Worm (Caenorhabditis elegans) whole organism, late embryonic: ENCODE measurements around the gene orai-1.
"Not testable (repeated sequence)": the region's sequence is repeated elsewhere in the genome, so short reads cannot be mapped to it uniquely, and the experiment has no call there.

ENCODE experiments used
- C08G9.2 ChIP-seq: sonication (generic microtip); optimal IDR thresholded peaks from 2 replicates; lab custom pipeline; 2016; ENCODE audit warnings: mild to moderate bottlenecking, missing genetic modification characterization, moderate library complexity, missing compliant biosample characterization
- F13H6.1 ChIP-seq: sonication (generic microtip); optimal IDR thresholded peaks from 2 replicates; lab custom pipeline; 2016; ENCODE audit warnings: missing genetic modification characterization, missing compliant biosample characterization
- T23F11.4 ChIP-seq: fragments of 200-800 bp; sonication (Bioruptor generic); optimal IDR thresholded peaks from 2 replicates; lab custom pipeline; 2018; ENCODE audit warnings: mild to moderate bottlenecking, missing genetic modification characterization, missing compliant biosample characterization
- Y22D7AL.16 ChIP-seq: sonication (generic microtip); optimal IDR thresholded peaks from 2 replicates; lab custom pipeline; 2016; ENCODE audit warnings: missing genetic modification characterization, missing compliant biosample characterization
- ceh-18 ChIP-seq: sonication (generic microtip); optimal IDR thresholded peaks from 2 replicates; lab custom pipeline; 2016; ENCODE audit warnings: missing genetic modification characterization, missing compliant biosample characterization
- ceh-19 ChIP-seq: fragments of 200-800 bp; sonication (Bioruptor generic); optimal IDR thresholded peaks from 2 replicates; lab custom pipeline; 2018; ENCODE audit warnings: mild to moderate bottlenecking, missing genetic modification characterization, missing compliant biosample characterization
- ceh-2 ChIP-seq: sonication (generic microtip); optimal IDR thresholded peaks from 2 replicates; lab custom pipeline; 2016; ENCODE audit warnings: missing genotype, missing genetic modification characterization, missing compliant biosample characterization
- ceh-24 ChIP-seq: sonication (generic microtip); optimal IDR thresholded peaks from 2 replicates; lab custom pipeline; 2016; ENCODE audit warnings: mild to moderate bottlenecking, missing genetic modification characterization, missing compliant biosample characterization
- ceh-34 ChIP-seq: sonication (generic microtip); optimal IDR thresholded peaks from 2 replicates; lab custom pipeline; 2016; ENCODE audit warnings: mild to moderate bottlenecking, missing genetic modification characterization, missing compliant biosample characterization
- ceh-45 ChIP-seq: fragments of 200-800 bp; sonication (Bioruptor generic); IDR thresholded peaks from 2 replicates; pipeline ENCODE4 v1.3.6; 2022; ENCODE audit warnings: missing genetic modification reagents, missing genetic modification characterization, missing compliant biosample characterization
- ceh-6 ChIP-seq: fragments of 200-800 bp; sonication (Bioruptor generic); optimal IDR thresholded peaks from 2 replicates; lab custom pipeline; 2018; ENCODE audit warnings: mild to moderate bottlenecking, missing genetic modification characterization, missing compliant biosample characterization
- ceh-9 ChIP-seq: sonication (generic microtip); optimal IDR thresholded peaks from 2 replicates; lab custom pipeline; 2016; ENCODE audit warnings: mild to moderate bottlenecking, missing genetic modification characterization, inconsistent platforms, missing compliant biosample characterization
- dmd-4 ChIP-seq: sonication (generic microtip); optimal IDR thresholded peaks from 2 replicates; lab custom pipeline; 2016; ENCODE audit warnings: borderline replicate concordance, missing genetic modification characterization, missing compliant biosample characterization
- ets-4 ChIP-seq: sonication (generic microtip); optimal IDR thresholded peaks from 2 replicates; lab custom pipeline; 2016; ENCODE audit warnings: missing genetic modification characterization, missing compliant biosample characterization
- eyg-1 ChIP-seq: sonication (generic microtip); optimal IDR thresholded peaks from 2 replicates; lab custom pipeline; 2016; ENCODE audit warnings: missing genotype, missing genetic modification characterization, missing compliant biosample characterization
- hlh-15 ChIP-seq: sonication (generic microtip); optimal IDR thresholded peaks from 2 replicates; lab custom pipeline; 2016; ENCODE audit warnings: missing genetic modification characterization, missing compliant biosample characterization
- hlh-30 ChIP-seq: sonication (generic microtip); optimal IDR thresholded peaks from 2 replicates; lab custom pipeline; 2017; ENCODE audit warnings: antibody characterized with exemption, missing genetic modification characterization, missing compliant biosample characterization; ENCODE audit not compliant: insufficient read depth
- hlh-6 ChIP-seq: sonication (generic microtip); optimal IDR thresholded peaks from 2 replicates; lab custom pipeline; 2016; ENCODE audit warnings: missing genotype, missing genetic modification characterization, missing compliant biosample characterization
- mec-3 ChIP-seq: sonication (generic microtip); optimal IDR thresholded peaks from 2 replicates; lab custom pipeline; 2016; ENCODE audit warnings: borderline replicate concordance, missing genetic modification characterization, missing compliant biosample characterization
- nhr-232 ChIP-seq: sonication (generic microtip); optimal IDR thresholded peaks from 2 replicates; lab custom pipeline; 2016; ENCODE audit warnings: missing genetic modification characterization, missing compliant biosample characterization
- pha-2 ChIP-seq: sonication (generic microtip); optimal IDR thresholded peaks from 2 replicates; lab custom pipeline; 2017; ENCODE audit warnings: mild to moderate bottlenecking, missing genetic modification characterization, missing compliant biosample characterization
- pha-4 ChIP-seq: fragments of 150-350 bp; optimal IDR thresholded peaks from 2 replicates; lab custom pipeline; 2018; ENCODE audit warnings: missing biosample characterization, missing genetic modification reagents, missing genetic modification characterization
- rnt-1 ChIP-seq: sonication (generic microtip); optimal IDR thresholded peaks from 2 replicates; lab custom pipeline; 2016; ENCODE audit warnings: missing genetic modification characterization, missing compliant biosample characterization
- sdc-2 ChIP-seq: sonication (generic microtip); optimal IDR thresholded peaks from 2 replicates; lab custom pipeline; 2016; ENCODE audit warnings: missing genotype, missing genetic modification characterization, missing compliant biosample characterization
- sox-2 ChIP-seq: fragments of 200-800 bp; sonication (Bioruptor generic); IDR thresholded peaks from 2 replicates; pipeline ENCODE4 v1.3.6; 2022; ENCODE audit warnings: missing genetic modification reagents, missing genetic modification characterization, missing compliant biosample characterization
- syd-9 ChIP-seq: sonication (generic microtip); optimal IDR thresholded peaks from 2 replicates; lab custom pipeline; 2016; ENCODE audit warnings: mild to moderate bottlenecking, missing genetic modification characterization, moderate library complexity, missing compliant biosample characterization
- tbx-7 ChIP-seq: sonication (generic microtip); optimal IDR thresholded peaks from 2 replicates; lab custom pipeline; 2016; ENCODE audit warnings: missing genotype, missing genetic modification characterization, missing compliant biosample characterization
- ttx-3 ChIP-seq: sonication (generic microtip); optimal IDR thresholded peaks from 2 replicates; lab custom pipeline; 2016; ENCODE audit warnings: missing genetic modification reagents, missing genetic modification characterization, missing compliant biosample characterization
- unc-42 ChIP-seq: sonication (generic microtip); optimal IDR thresholded peaks from 2 replicates; lab custom pipeline; 2016; ENCODE audit warnings: missing genotype, missing genetic modification characterization, missing compliant biosample characterization
- ztf-16 ChIP-seq: sonication (generic microtip); optimal IDR thresholded peaks from 2 replicates; lab custom pipeline; 2017; ENCODE audit warnings: missing genetic modification characterization, missing compliant biosample characterization

orai-1 gene

ce11 chrIII:688083-688482, 41.5 kb downstream of the orai-1 start:
- TF ChIP-seq hlh-30 (tag; lab: Kevin White, UChicago) (no peak), nhr-232 (no peak), hlh-6 (tag; lab: Kevin White, UChicago) (no peak), ceh-9 (tag; lab: Kevin White, UChicago) (no peak), ceh-18 (tag; lab: Kevin White, UChicago) (no peak)

- TF ChIP-seq pha-4; dmd-4; T23F11.4 (GFP tag; lab: Kevin White, UChicago): not testable (repeated sequence)
- TF ChIP-seq, all 69 proteins: peak for 0; not testable (repeated sequence) for 69
These were observed 42.3 kb downstream of the orai-1 start, which contains the start of gene elf-1 for ce11 chrIII:688869-689268. Gene elf-1 (plus strand): TSS chrIII:689169.

ce11 chrIII:691933-692332, 45.4 kb downstream of the orai-1 start, which contains the start of gene W02B3.7:
Gene W02B3.7 (minus strand): TSS chrIII:692033.
- TF ChIP-seq ets-4 (tag; lab: Kevin White, UChicago), result no peak
- no peak for TF ChIP-seq pha-2 (tag; lab: Kevin White, UChicago)
- TF ChIP-seq sdc-2 (tag; lab: Kevin White, UChicago), result no peak
- TF ChIP-seq hlh-15, result no peak
- no peak for TF ChIP-seq pha-4
- TF ChIP-seq Y22D7AL.16, result no peak
- no peak for TF ChIP-seq ztf-16 (tag; lab: Kevin White, UChicago)
- TF ChIP-seq ceh-9 (tag; lab: Kevin White, UChicago), result no peak

ce11 chrIII:696372-696771, 49.8 kb downstream of the orai-1 start, which contains the start of gene sel-15:
Gene sel-15 (minus strand): TSS chrIII:696472.
- no peak for TF ChIP-seq C08G9.2 (tag; lab: Kevin White, UChicago)
- TF ChIP-seq ceh-34 (tag; lab: Kevin White, UChicago), result no peak
- no peak for TF ChIP-seq ttx-3 (tag; lab: Kevin White, UChicago)
- no peak for TF ChIP-seq mec-3 (tag; lab: Kevin White, UChicago)
- no peak for TF ChIP-seq sox-2
- no peak for TF ChIP-seq unc-42 (tag; lab: Kevin White, UChicago)

DNA sequence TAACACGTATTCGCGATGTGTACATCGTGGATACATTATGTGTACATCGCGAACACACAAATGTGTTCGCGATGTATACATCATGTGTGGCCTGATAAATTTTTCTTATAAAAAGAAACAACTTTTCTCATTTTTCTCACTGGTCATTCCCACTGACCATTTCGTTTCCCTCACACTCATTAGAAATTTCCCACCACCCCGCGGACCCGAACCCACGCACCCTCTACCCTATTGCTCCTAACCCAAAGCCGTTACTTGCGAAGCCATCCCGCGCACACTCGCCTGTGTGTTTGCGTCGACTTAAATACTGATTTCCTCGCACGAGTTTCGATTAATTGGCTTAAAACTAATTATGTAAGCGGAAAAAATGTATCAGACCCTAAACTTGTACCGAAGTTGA, 52.3 kb downstream of the orai-1 start:
- no peak for TF ChIP-seq ceh-19 (GFP tag; lab: Kevin White, UChicago)
- TF ChIP-seq ceh-45 (GFP tag; lab: Robert Waterston, UW), result no peak
- TF ChIP-seq ztf-16 (tag; lab: Kevin White, UChicago), result no peak
- TF ChIP-seq unc-42 (tag; lab: Kevin White, UChicago), result no peak
- TF ChIP-seq ceh-2 (tag; lab: Kevin White, UChicago), result no peak
- no peak for TF ChIP-seq ceh-24 (tag; lab: Kevin White, UChicago)
- TF ChIP-seq rnt-1 (tag; lab: Kevin White, UChicago), result no peak
- no peak for TF ChIP-seq F13H6.1 (tag; lab: Kevin White, UChicago)
- TF ChIP-seq hlh-6 (tag; lab: Kevin White, UChicago), result no peak
- no peak for TF ChIP-seq ceh-6 (GFP tag; lab: Kevin White, UChicago)
- TF ChIP-seq eyg-1 (tag; lab: Kevin White, UChicago), result no peak
- TF ChIP-seq tbx-7 (tag; lab: Kevin White, UChicago), result no peak
- TF ChIP-seq T23F11.4 (GFP tag; lab: Kevin White, UChicago), result no peak
- no peak for TF ChIP-seq hlh-30 (tag; lab: Kevin White, UChicago)
- TF ChIP-seq syd-9 (tag; lab: Kevin White, UChicago), result no peak
- TF ChIP-seq pha-2 (tag; lab: Kevin White, UChicago), result no peak
